Worm (Caenorhabditis elegans) whole organism, mixed stage, embryonic: ENCODE data around the gene K12H6.4.

Experiments
- bed-3 ChIP-seq: fragments of 200-800 bp; sonication (Bioruptor generic); optimal IDR thresholded peaks from 3 replicates; lab custom pipeline; 2018; ENCODE audit warnings: mild to moderate bottlenecking, missing genetic modification characterization, moderate library complexity, missing compliant biosample characterization
- blmp-1 ChIP-seq: fragments of 150-350 bp; optimal IDR thresholded peaks from 2 replicates; lab custom pipeline; 2014; ENCODE audit warnings: missing biosample characterization, missing genetic modification characterization
- ceh-39 ChIP-seq: fragments of 150-350 bp; optimal IDR thresholded peaks from 2 replicates; lab custom pipeline; 2014; ENCODE audit warnings: missing biosample characterization, missing genetic modification characterization
- ceh-43 ChIP-seq: fragments of 200-800 bp; sonication (Bioruptor generic); optimal IDR thresholded peaks from 2 replicates; lab custom pipeline; 2018; ENCODE audit warnings: mild to moderate bottlenecking, missing genetic modification characterization, moderate library complexity, missing compliant biosample characterization
- ces-1 ChIP-seq: fragments of 150-350 bp; optimal IDR thresholded peaks from 2 replicates; lab custom pipeline; 2014; ENCODE audit warnings: missing biosample characterization, missing genetic modification reagents, missing genetic modification characterization
- cnd-1 ChIP-seq: fragments of 200-800 bp; sonication (Bioruptor generic); optimal IDR thresholded peaks from 2 replicates; lab custom pipeline; 2018; ENCODE audit warnings: mild to moderate bottlenecking, missing genetic modification characterization, missing compliant biosample characterization
- drap-1 ChIP-seq: fragments of 200-800 bp; sonication (Bioruptor generic); optimal IDR thresholded peaks from 3 replicates; lab custom pipeline; 2018; ENCODE audit warnings: mild to moderate bottlenecking, missing genetic modification characterization, missing compliant biosample characterization
- elt-1 ChIP-seq: sonication (generic microtip); optimal IDR thresholded peaks from 2 replicates; lab custom pipeline; 2017; ENCODE audit warnings: missing genetic modification characterization, mild to moderate bottlenecking, missing compliant biosample characterization, antibody characterized with exemption, moderate library complexity, borderline replicate concordance; ENCODE audit not compliant: insufficient read depth
- elt-3 ChIP-seq: fragments of 150-350 bp; optimal IDR thresholded peaks from 2 replicates; lab custom pipeline; 2014; ENCODE audit warnings: missing biosample characterization, missing genetic modification characterization
- flh-1 ChIP-seq: fragments of 200-800 bp; sonication (Bioruptor generic); optimal IDR thresholded peaks from 2 replicates; lab custom pipeline; 2018; ENCODE audit warnings: mild to moderate bottlenecking, missing genetic modification characterization, moderate library complexity, missing compliant biosample characterization
- ham-2 ChIP-seq: fragments of 200-800 bp; sonication (Bioruptor generic); optimal IDR thresholded peaks from 2 replicates; lab custom pipeline; 2018; ENCODE audit warnings: mild to moderate bottlenecking, missing genetic modification characterization, missing compliant biosample characterization
- hlh-1 ChIP-seq: fragments of 150-350 bp; optimal IDR thresholded peaks from 2 replicates; lab custom pipeline; 2014; ENCODE audit warnings: missing biosample characterization, missing genetic modification reagents, missing genetic modification characterization
- lin-13 ChIP-seq: fragments of 150-350 bp; optimal IDR thresholded peaks from 2 replicates; lab custom pipeline; 2014; ENCODE audit warnings: missing biosample characterization, missing genetic modification characterization
- lin-32 ChIP-seq: fragments of 200-800 bp; sonication (Bioruptor generic); optimal IDR thresholded peaks from 2 replicates; lab custom pipeline; 2018; ENCODE audit warnings: mild to moderate bottlenecking, missing genetic modification characterization, missing compliant biosample characterization
- lsy-2 ChIP-seq: fragments of 150-350 bp; optimal IDR thresholded peaks from 2 replicates; lab custom pipeline; 2014; ENCODE audit warnings: missing biosample characterization, missing genetic modification characterization
- mab-5 ChIP-seq: fragments of 150-350 bp; optimal IDR thresholded peaks from 2 replicates; lab custom pipeline; 2014; ENCODE audit warnings: missing biosample characterization, missing genetic modification characterization
- mep-1 ChIP-seq: fragments of 150-350 bp; optimal IDR thresholded peaks from 2 replicates; lab custom pipeline; 2017; ENCODE audit warnings: missing biosample characterization, missing genetic modification reagents, missing genetic modification characterization, inconsistent platforms
- mls-2 ChIP-seq: sonication (generic microtip); optimal IDR thresholded peaks from 2 replicates; lab custom pipeline; 2016; ENCODE audit warnings: mild to moderate bottlenecking, missing genetic modification characterization, moderate library complexity, missing compliant biosample characterization
- nhr-12 ChIP-seq: fragments of 150-350 bp; optimal IDR thresholded peaks from 2 replicates; lab custom pipeline; 2014; ENCODE audit warnings: missing biosample characterization, missing genetic modification characterization
- nhr-2 ChIP-seq: fragments of 150-350 bp; optimal IDR thresholded peaks from 2 replicates; lab custom pipeline; 2014; ENCODE audit warnings: missing biosample characterization, missing genetic modification characterization
- nhr-237 ChIP-seq: fragments of 150-350 bp; optimal IDR thresholded peaks from 2 replicates; lab custom pipeline; 2014; ENCODE audit warnings: missing biosample characterization, missing genetic modification characterization
- nhr-28 ChIP-seq: fragments of 150-350 bp; optimal IDR thresholded peaks from 2 replicates; lab custom pipeline; 2014; ENCODE audit warnings: missing biosample characterization, missing genetic modification characterization
- nhr-76 ChIP-seq: sonication (generic microtip); optimal IDR thresholded peaks from 2 replicates; lab custom pipeline; 2017; ENCODE audit warnings: missing biosample characterization, missing genetic modification characterization
- sem-2 ChIP-seq: fragments of 200-800 bp; sonication (Bioruptor generic); optimal IDR thresholded peaks from 2 replicates; lab custom pipeline; 2018; ENCODE audit warnings: mild to moderate bottlenecking, missing genetic modification characterization, missing compliant biosample characterization
- snpc-4 ChIP-seq: fragments of 150-350 bp; optimal IDR thresholded peaks from 2 replicates; lab custom pipeline; 2014; ENCODE audit warnings: missing biosample characterization, missing genetic modification characterization
- sptf-1 ChIP-seq: sonication (generic microtip); optimal IDR thresholded peaks from 2 replicates; lab custom pipeline; 2017; ENCODE audit warnings: mild to moderate bottlenecking, missing genetic modification characterization, moderate library complexity, missing compliant biosample characterization
- tbx-8 ChIP-seq: fragments of 200-800 bp; sonication (Bioruptor generic); optimal IDR thresholded peaks from 2 replicates; lab custom pipeline; 2018; ENCODE audit warnings: mild to moderate bottlenecking, missing genetic modification characterization, moderate library complexity, missing compliant biosample characterization
- unc-120 ChIP-seq: sonication (generic microtip); optimal IDR thresholded peaks from 2 replicates; lab custom pipeline; 2017; ENCODE audit warnings: missing genetic modification characterization, missing compliant biosample characterization; ENCODE audit not compliant: poor library complexity, severe bottlenecking
- unc-39 ChIP-seq: fragments of 150-350 bp; optimal IDR thresholded peaks from 2 replicates; lab custom pipeline; 2014; ENCODE audit warnings: missing biosample characterization, missing genetic modification characterization
- unc-62 ChIP-seq: fragments of 150-350 bp; optimal IDR thresholded peaks from 2 replicates; lab custom pipeline; 2014; ENCODE audit warnings: missing biosample characterization, missing genetic modification reagents, missing genetic modification characterization
- zip-8 ChIP-seq: fragments of 150-350 bp; optimal IDR thresholded peaks from 2 replicates; lab custom pipeline; 2014; ENCODE audit warnings: missing biosample characterization, missing genetic modification characterization

The K12H6.4 gene

ce11 chrII:2804245-2804644 lies 19.8 kb downstream of the K12H6.4 start:
- TF ChIP-seq unc-120 (tag; lab: Kevin White, UChicago) (peak; percentile 50), ces-1 (peak; percentile 12), unc-39 (tag; lab: Kevin White, UChicago) (no peak)

- TF ChIP-seq nhr-28, result no peak
- TF ChIP-seq hlh-1 (tag; lab: Kevin White, UChicago), result no peak
- TF ChIP-seq ceh-43, result no peak
- no peak for TF ChIP-seq nhr-12 (tag; lab: Kevin White, UChicago)
- no peak for TF ChIP-seq nhr-2
These were observed 21.1 kb downstream of the K12H6.4 start for ce11 chrII:2802804-2803586.

ce11 chrII:2801764-2802163 lies 22.3 kb downstream of the K12H6.4 start:
- TF ChIP-seq snpc-4, result no peak
- TF ChIP-seq unc-62 (GFP tag; lab: Kevin White, UChicago), result no peak
- TF ChIP-seq nhr-28, result no peak
- no peak for TF ChIP-seq hlh-1 (tag; lab: Kevin White, UChicago)
- TF ChIP-seq lin-13 (tag; lab: Kevin White, UChicago), result peak; percentile 2
- no peak for TF ChIP-seq mep-1 (tag; lab: Kevin White, UChicago)
- TF ChIP-seq ceh-39 (tag; lab: Kevin White, UChicago), result no peak

ce11 chrII:2800550-2801233 lies 23.4 kb downstream of the K12H6.4 start, which contains the start of gene nhr-119:
Gene nhr-119 (minus strand): TSS chrII:2800600.
- TF ChIP-seq elt-3 (tag; lab: Kevin White, UChicago) (peak; percentile 94), lsy-2 (tag; lab: Kevin White, UChicago) (no peak), elt-1 (tag; lab: Kevin White, UChicago) (peak; percentile 95), unc-120 (tag; lab: Kevin White, UChicago) (peak; percentile 6), unc-62 (GFP tag; lab: Kevin White, UChicago) (peak; percentile 79), nhr-28 (no peak), lin-13 (tag; lab: Kevin White, UChicago) (no peak), zip-8 (no peak), cnd-1 (no peak), nhr-237 (peak; percentile 33)

- TF ChIP-seq unc-62 (GFP tag; lab: Kevin White, UChicago), result no peak
- TF ChIP-seq bed-3 (GFP tag; lab: Kevin White, UChicago), result no peak
- no peak for TF ChIP-seq lsy-2 (tag; lab: Kevin White, UChicago)
- TF ChIP-seq blmp-1 (tag; lab: Kevin White, UChicago), result no peak
- no peak for TF ChIP-seq tbx-8 (GFP tag; lab: Kevin White, UChicago)
- peak; percentile 3 for TF ChIP-seq elt-1 (tag; lab: Kevin White, UChicago)
These were observed 26.1 kb downstream of the K12H6.4 start for ce11 chrII:2797951-2798350.

- no peak for TF ChIP-seq ham-2
- no peak for TF ChIP-seq bed-3 (GFP tag; lab: Kevin White, UChicago)
- no peak for TF ChIP-seq sptf-1 (tag; lab: Kevin White, UChicago)
- no peak for TF ChIP-seq unc-39 (tag; lab: Kevin White, UChicago)
- TF ChIP-seq sem-2, result no peak
- TF ChIP-seq unc-120 (tag; lab: Kevin White, UChicago), result no peak
- no peak for TF ChIP-seq hlh-1 (tag; lab: Kevin White, UChicago)
- TF ChIP-seq unc-62 (GFP tag; lab: Kevin White, UChicago), result no peak
- no peak for TF ChIP-seq ces-1
- TF ChIP-seq, all 35 proteins: peak for 0
These were observed 27.6 kb downstream of the K12H6.4 start for ce11 chrII:2796431-2796830.

- TF ChIP-seq flh-1 (no peak), elt-1 (tag; lab: Kevin White, UChicago) (no peak), nhr-2 (no peak), lsy-2 (tag; lab: Kevin White, UChicago) (no peak), lin-32 (GFP tag; lab: Kevin White, UChicago) (no peak), nhr-237 (no peak), unc-120 (tag; lab: Kevin White, UChicago) (no peak), cnd-1 (no peak), mls-2 (tag; lab: Kevin White, UChicago) (no peak), lin-13 (tag; lab: Kevin White, UChicago) (no peak), elt-3 (tag; lab: Kevin White, UChicago) (no peak), drap-1 (GFP tag; lab: Kevin White, UChicago) (no peak), mab-5 (tag; lab: Kevin White, UChicago) (no peak), blmp-1 (tag; lab: Kevin White, UChicago) (no peak), unc-39 (tag; lab: Kevin White, UChicago) (no peak), nhr-76 (tag; lab: Kevin White, UChicago) (no peak), hlh-1 (tag; lab: Kevin White, UChicago) (no peak)
These were observed 28.7 kb downstream of the K12H6.4 start for ce11 chrII:2795413-2795812.
